Worm (Caenorhabditis elegans) whole organism, dauer: ENCODE measurements around the gene C08B6.5.

Experiments
- unc-62 ChIP-seq: sonication (generic microtip); optimal IDR thresholded peaks from 2 replicates; lab custom pipeline; 2017; ENCODE audit warnings: missing biosample characterization, missing genetic modification reagents, missing genetic modification characterization

C08B6.5 gene

DNA sequence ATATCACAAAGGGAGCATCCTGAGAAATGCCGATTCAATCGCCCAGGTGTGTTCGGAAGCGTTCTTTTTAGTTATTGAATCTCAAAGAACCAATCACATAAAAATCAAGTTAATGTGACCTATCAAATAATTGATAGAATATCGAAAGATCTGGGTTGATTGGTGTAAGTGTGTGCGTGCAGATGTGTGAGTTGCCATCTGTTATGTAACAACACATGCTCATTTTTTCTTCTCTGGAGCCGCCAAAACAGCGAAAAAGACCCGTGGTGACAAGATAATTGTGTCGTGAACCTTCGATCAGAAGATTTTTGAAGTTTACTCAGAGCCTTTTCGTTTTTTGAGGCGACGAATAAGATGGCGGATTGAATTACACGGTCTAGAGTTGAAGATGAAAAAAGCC lies 29.2 kb downstream of the C08B6.5 start:
- TF ChIP-seq unc-62 (GFP tag; lab: Kevin White, UChicago): no peak

DNA sequence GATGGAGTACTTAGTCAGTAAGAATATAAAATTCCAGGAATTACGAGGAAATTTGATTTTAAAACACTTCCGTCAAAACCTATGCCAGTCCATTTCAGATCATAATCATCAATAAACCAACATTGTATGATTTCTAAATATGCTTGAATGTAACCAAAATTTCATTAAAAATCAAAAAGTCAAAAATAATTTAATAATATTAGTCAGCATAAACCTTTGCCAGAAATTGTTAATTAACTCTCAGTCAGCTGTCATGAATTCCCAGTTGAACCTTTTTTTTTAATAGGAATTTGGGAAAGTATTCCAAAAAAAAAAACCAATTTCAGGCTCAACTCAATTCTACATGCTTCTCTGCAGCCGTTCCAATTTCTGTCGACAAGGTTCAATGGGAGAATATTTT lies 30.8 kb downstream of the C08B6.5 start, which contains the start of gene srsx-26:
TSS of gene srsx-26 (plus strand) at position 301 of the 400 bp plus-strand sequence.
- TF ChIP-seq unc-62 (GFP tag; lab: Kevin White, UChicago): no peak

DNA sequence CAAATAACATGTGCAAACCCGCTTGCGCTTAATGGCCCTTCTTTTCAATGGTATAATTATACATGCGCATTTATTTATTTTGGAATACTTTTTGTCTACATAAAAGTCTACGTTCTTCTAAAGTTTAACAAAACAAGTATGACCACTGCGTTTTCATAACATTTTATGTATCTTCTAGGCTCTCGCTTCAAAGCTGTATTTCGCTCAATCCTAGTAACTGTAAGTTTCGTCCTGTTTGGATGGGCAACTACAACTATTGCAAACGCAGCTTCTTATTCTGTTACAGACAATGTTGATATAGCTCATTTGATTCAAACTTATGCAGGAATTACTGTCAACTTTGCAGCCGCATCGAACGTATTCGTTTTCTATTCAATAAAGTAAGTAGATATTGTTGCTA lies 32.2 kb downstream of the C08B6.5 start, which contains the start of gene srsx-27:
TSS of gene srsx-27 (plus strand) at position 301 of the 400 bp plus-strand sequence.
- TF ChIP-seq unc-62 (GFP tag; lab: Kevin White, UChicago): no peak

ce11 chrV:10152278-10152677 lies 34.7 kb downstream of the C08B6.5 start, which contains the start of gene srsx-28:
srsx-28 (plus strand) TSS chrV:10152578.
- no peak for TF ChIP-seq unc-62 (GFP tag; lab: Kevin White, UChicago)

ce11 chrV:10153076-10153475 lies 35.5 kb downstream of the C08B6.5 start:
- no peak for TF ChIP-seq unc-62 (GFP tag; lab: Kevin White, UChicago)

- no peak for TF ChIP-seq unc-62 (GFP tag; lab: Kevin White, UChicago)
Observed at ce11 chrV:10154698-10155097, 37.1 kb downstream of the C08B6.5 start, which contains the start of gene srsx-29. srsx-29 (plus strand) TSS chrV:10154998.

ce11 chrV:10158528-10158927 lies 41.0 kb downstream of the C08B6.5 start, which contains the start of gene srsx-30:
srsx-30 (plus strand) TSS chrV:10158828.
- TF ChIP-seq unc-62 (GFP tag; lab: Kevin White, UChicago): no peak

ce11 chrV:10159972-10160371 lies 42.4 kb downstream of the C08B6.5 start:
- TF ChIP-seq unc-62 (GFP tag; lab: Kevin White, UChicago): no peak

DNA sequence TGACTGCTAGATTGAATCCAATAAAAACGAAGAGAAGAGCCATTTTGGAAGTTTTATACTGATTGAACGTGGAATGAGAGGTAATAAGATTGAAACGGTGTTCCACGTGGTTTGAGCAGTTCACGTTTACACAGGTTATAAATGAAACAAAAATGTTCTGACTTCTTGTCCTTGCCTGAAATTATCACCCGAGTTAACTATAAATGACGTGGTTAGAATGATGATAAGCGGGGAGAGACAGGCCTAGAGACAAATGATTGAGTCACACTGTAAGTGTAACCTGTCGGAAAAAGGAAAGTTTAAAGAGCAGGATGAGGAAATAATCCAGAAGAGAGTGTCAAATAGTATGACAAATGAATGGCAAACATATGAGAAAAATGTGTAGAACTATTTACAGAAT lies 43.4 kb downstream of the C08B6.5 start, which contains the start of gene C51E3.10:
TSS of gene C51E3.10 (minus strand) at position 181 of the 400 bp plus-strand sequence.
- no peak for TF ChIP-seq unc-62 (GFP tag; lab: Kevin White, UChicago)

- no peak for TF ChIP-seq unc-62 (GFP tag; lab: Kevin White, UChicago)
Observed at ce11 chrV:10166368-10166767, 48.8 kb downstream of the C08B6.5 start, which contains the start of gene C51E3.6. C51E3.6 (minus strand) TSS chrV:10166468.

ce11 chrV:10168870-10169269 lies 51.3 kb downstream of the C08B6.5 start:
- TF ChIP-seq unc-62 (GFP tag; lab: Kevin White, UChicago): no peak
